Fruit fly (Drosophila melanogaster): ENCODE results near the gene CG2061.
A peak's percentile ranks its signal among the peaks of the same experiment; 100 is the strongest.

CG2061 gene

dm6 chrX:11086250-11086649 lies 6.0 kb upstream of the CG2061 start, which contains the start of gene sev:
TSS of gene sev (minus strand) at chrX:11086299.
- no peak for TF ChIP-seq jigr1 (GFP tag; IDR thresholded peaks at IDR 0.05)
- TF ChIP-seq gfzf (GFP tag; optimal IDR thresholded peaks at IDR 0.05), result no peak
- no peak for TF ChIP-seq caup (GFP tag; optimal IDR thresholded peaks at IDR 0.05; ENCODE audit: severe bottlenecking)
- no peak for TF ChIP-seq ATbp (GFP tag; optimal IDR thresholded peaks at IDR 0.05)
- no peak for TF ChIP-seq vnd (GFP tag; IDR thresholded peaks at IDR 0.05; ENCODE audit: partially characterized antibody)
- peak; percentile 36 for TF ChIP-seq CG15514 (GFP tag; optimal IDR thresholded peaks at IDR 0.05)
- peak; percentile 78 for TF ChIP-seq Deaf1 (tag; optimal IDR thresholded peaks at IDR 0.05)
- TF ChIP-seq zfh2 (GFP tag; optimal IDR thresholded peaks at IDR 0.05), result no peak
- TF ChIP-seq BEAF-32 (GFP tag; optimal IDR thresholded peaks at IDR 0.05), result peak; percentile 23
- TF ChIP-seq schlank (tag; optimal IDR thresholded peaks at IDR 0.05), result no peak
- no peak for TF ChIP-seq HLHmδ (GFP tag; optimal IDR thresholded peaks at IDR 0.05)
- no peak for TF ChIP-seq CG2120 (GFP tag; optimal IDR thresholded peaks at IDR 0.05)
- no peak for TF ChIP-seq CG7963 (GFP tag; IDR thresholded peaks at IDR 0.05; ENCODE audit: partially characterized antibody)
- TF ChIP-seq BtbVII (GFP tag; optimal IDR thresholded peaks at IDR 0.05), result no peak
- TF ChIP-seq D19A (tag; optimal IDR thresholded peaks at IDR 0.05), result no peak
- TF ChIP-seq sens-2 (GFP tag; IDR thresholded peaks at IDR 0.05), result no peak
- no peak for TF ChIP-seq tup (GFP tag; optimal IDR thresholded peaks at IDR 0.05)
- no peak for TF ChIP-seq fu2 (GFP tag; optimal IDR thresholded peaks at IDR 0.05)
- TF ChIP-seq CG1602 (GFP tag; optimal IDR thresholded peaks at IDR 0.05), result no peak
- TF ChIP-seq CG10321 (GFP tag; IDR thresholded peaks at IDR 0.05), result no peak
- TF ChIP-seq br (optimal IDR thresholded peaks at IDR 0.05), result no peak
- no peak for TF ChIP-seq CG6854 (GFP tag; optimal IDR thresholded peaks at IDR 0.05)
- TF ChIP-seq tx (GFP tag; optimal IDR thresholded peaks at IDR 0.05), result no peak
- TF ChIP-seq CG17385 (GFP tag; optimal IDR thresholded peaks at IDR 0.05), result no peak
- TF ChIP-seq amos (GFP tag; IDR thresholded peaks at IDR 0.05; ENCODE audit: partially characterized antibody), result no peak; the same call in 1 of the 2 replicates
- no peak for TF ChIP-seq bbx (GFP tag; IDR thresholded peaks at IDR 0.05; ENCODE audit: partially characterized antibody)
- no peak for TF ChIP-seq CG7987 (GFP tag; optimal IDR thresholded peaks at IDR 0.05)
- no peak for TF ChIP-seq Tbp (GFP tag; optimal IDR thresholded peaks at IDR 0.05)
- no peak for TF ChIP-seq Vsx1 (GFP tag; optimal IDR thresholded peaks at IDR 0.05)
- TF ChIP-seq ttk (GFP tag; IDR thresholded peaks at IDR 0.05), result no peak
- no peak for TF ChIP-seq toy (GFP tag; IDR thresholded peaks at IDR 0.05)
- no peak for TF ChIP-seq CG10654 (GFP tag; optimal IDR thresholded peaks at IDR 0.05)
- no peak for TF ChIP-seq Dp (GFP tag; optimal IDR thresholded peaks at IDR 0.05)
- peak; percentile 16 for TF ChIP-seq Med (GFP tag)
- TF ChIP-seq Ada2b (GFP tag; IDR thresholded peaks at IDR 0.05), result no peak
- TF ChIP-seq psq (GFP tag; optimal IDR thresholded peaks at IDR 0.05), result no peak
- TF ChIP-seq eyg (GFP tag; optimal IDR thresholded peaks at IDR 0.05), result no peak
- no peak for TF ChIP-seq YL-1 (GFP tag; optimal IDR thresholded peaks at IDR 0.05)
- no peak for TF ChIP-seq crp (GFP tag; optimal IDR thresholded peaks at IDR 0.05)
- no peak for TF ChIP-seq hth (optimal IDR thresholded peaks at IDR 0.05)
- no peak for TF ChIP-seq z (GFP tag; IDR thresholded peaks at IDR 0.05)
- no peak for TF ChIP-seq chif (GFP tag; optimal IDR thresholded peaks at IDR 0.05)
- TF ChIP-seq Meics (GFP tag; optimal IDR thresholded peaks at IDR 0.05), result peak; percentile 75

All from whole organism, embryonic.